Worm (Caenorhabditis elegans) whole organism, L4/young adult: ENCODE data around the gene acr-20.

Experiments
- W03F9.2 ChIP-seq: fragments of 150-350 bp; optimal IDR thresholded peaks from 2 replicates; lab custom pipeline; 2014; ENCODE audit warnings: missing biosample characterization, missing genetic modification characterization
- dao-5 ChIP-seq: sonication (generic microtip); optimal IDR thresholded peaks from 2 replicates; lab custom pipeline; 2016; ENCODE audit warnings: missing genotype, missing genetic modification characterization, moderate library complexity, missing compliant biosample characterization
- him-1 ChIP-seq: sonication (generic microtip); optimal IDR thresholded peaks from 2 replicates; lab custom pipeline; 2016; ENCODE audit warnings: missing genotype, missing genetic modification reagents, missing genetic modification characterization, missing compliant biosample characterization

ce11 chrII:14405489-14406059, 27.9 kb upstream of the acr-20 start:
- TF ChIP-seq him-1 (tag; lab: Kevin White, UChicago) (no peak), dao-5 (tag; lab: Kevin White, UChicago) (no peak), W03F9.2 (no peak)
